Fruit fly (Drosophila melanogaster): Measurements from ENCODE around the gene Uxs.

Gene Uxs

dm6 chr3L:8197779-8198279 is 17.1 kb downstream of the Uxs start, which contains the start of the genes UbcE2M and Dhps (continued):
- no peak for TF ChIP-seq Trl (optimal IDR thresholded peaks at IDR 0.05)
- TF ChIP-seq Trl (GFP tag; optimal IDR thresholded peaks at IDR 0.05) = peak; percentile 31
- peak; percentile 16 for TF ChIP-seq CG17802 (tag; optimal IDR thresholded peaks at IDR 0.05)
- peak; percentile 78 for TF ChIP-seq CG4328 (GFP tag; optimal IDR thresholded peaks at IDR 0.05)
- TF ChIP-seq Ssrp (tag; optimal IDR thresholded peaks at IDR 0.05) = peak; percentile 80
- peak; percentile 19; the same call in 1 of the 2 replicates for TF ChIP-seq onecut (GFP tag; IDR thresholded peaks at IDR 0.05)
- peak; percentile 37; the same call in 1 of the 2 replicates for TF ChIP-seq vvl (GFP tag; IDR thresholded peaks at IDR 0.05)
- peak; percentile 53 for TF ChIP-seq nerfin-2 (GFP tag; IDR thresholded peaks at IDR 0.05; ENCODE audit: partially characterized antibody)
- TF ChIP-seq gcm2 (GFP tag; optimal IDR thresholded peaks at IDR 0.05) = no peak
- peak; percentile 66 for TF ChIP-seq tin (GFP tag; optimal IDR thresholded peaks at IDR 0.05)
- no peak for TF ChIP-seq CG8478 (optimal IDR thresholded peaks at IDR 0.05)
- TF ChIP-seq dan (GFP tag; IDR thresholded peaks at IDR 0.05) = no peak
- TF ChIP-seq CTCF (GFP tag; optimal IDR thresholded peaks at IDR 0.05) = no peak
- TF ChIP-seq Elba2 (GFP tag; optimal IDR thresholded peaks at IDR 0.05) = no peak
- TF ChIP-seq CG12299 (tag; optimal IDR thresholded peaks at IDR 0.05) = peak; percentile 72
- peak; percentile 64 for TF ChIP-seq hbn (GFP tag; IDR thresholded peaks at IDR 0.05; ENCODE audit: partially characterized antibody)
- TF ChIP-seq Hey (tag; optimal IDR thresholded peaks at IDR 0.05) = no peak
- peak; percentile 63 for TF ChIP-seq CG1602 (GFP tag; optimal IDR thresholded peaks at IDR 0.05)
- TF ChIP-seq NC2α (GFP tag; optimal IDR thresholded peaks at IDR 0.05) = no peak
- TF ChIP-seq CG1647 (GFP tag; optimal IDR thresholded peaks at IDR 0.05) = peak; percentile 9
- TF ChIP-seq dmrt11E (tag; optimal IDR thresholded peaks at IDR 0.05) = peak; percentile 76
- 0 out of 2 replicates have a peak, but pooled peaks have one; percentile 26 for TF ChIP-seq seq (GFP tag; IDR thresholded peaks at IDR 0.05)
- peak; percentile 48; the same call in 1 of the 2 replicates for TF ChIP-seq CG14014 (GFP tag; IDR thresholded peaks at IDR 0.05)
- TF ChIP-seq CG15696 (tag; optimal IDR thresholded peaks at IDR 0.05) = peak; percentile 76
- peak; percentile 74 for TF ChIP-seq CG32532 (GFP tag; IDR thresholded peaks at IDR 0.05)
- no peak for TF ChIP-seq Doc2 (GFP tag; IDR thresholded peaks at IDR 0.05)
- no peak for TF ChIP-seq CG12219 (GFP tag; optimal IDR thresholded peaks at IDR 0.05)
- TF ChIP-seq CG12942 (GFP tag; optimal IDR thresholded peaks at IDR 0.05) = peak; percentile 53
- TF ChIP-seq CG2129 (GFP tag; IDR thresholded peaks at IDR 0.05; ENCODE audit: partially characterized antibody) = peak; percentile 33
- peak; percentile 73 for TF ChIP-seq Max (GFP tag; optimal IDR thresholded peaks at IDR 0.05)
- peak; percentile 6; the same call in 1 of the 2 replicates for TF ChIP-seq chm (GFP tag; IDR thresholded peaks at IDR 0.05)
- peak; percentile 63; the same call in 2 of the 3 replicates for TF ChIP-seq CG7963 (GFP tag; IDR thresholded peaks at IDR 0.05; ENCODE audit: partially characterized antibody)
- no peak for TF ChIP-seq corto (GFP tag; optimal IDR thresholded peaks at IDR 0.05)
- TF ChIP-seq eve (GFP tag; optimal IDR thresholded peaks at IDR 0.05) = no peak
- no peak for TF ChIP-seq tna (GFP tag; IDR thresholded peaks at IDR 0.05; ENCODE audit: partially characterized antibody)
- peak; percentile 72 for TF ChIP-seq CG13296 (GFP tag; optimal IDR thresholded peaks at IDR 0.05)
- TF ChIP-seq H15 (GFP tag; IDR thresholded peaks at IDR 0.05) = peak; percentile 59; the same call in 1 of the 3 replicates
- peak; percentile 75 for TF ChIP-seq CG15514 (GFP tag; optimal IDR thresholded peaks at IDR 0.05)
- no peak for TF ChIP-seq HLHmδ (GFP tag; optimal IDR thresholded peaks at IDR 0.05)
- peak; percentile 95 for TF ChIP-seq CG10267 (tag; optimal IDR thresholded peaks at IDR 0.05)
- TF ChIP-seq CG9932 (GFP tag; IDR thresholded peaks at IDR 0.05) = peak; percentile 90
- TF ChIP-seq Eip74EF (GFP tag; optimal IDR thresholded peaks at IDR 0.05) = no peak
- no peak; the same call in none of the 2 replicates for TF ChIP-seq E2f1 (GFP tag; IDR thresholded peaks at IDR 0.05)
- TF ChIP-seq CG15073 (GFP tag; optimal IDR thresholded peaks at IDR 0.05) = no peak
- peak; percentile 56; the same call in 1 of the 2 replicates for TF ChIP-seq ranshi (GFP tag; IDR thresholded peaks at IDR 0.05)
- TF ChIP-seq CG13424 (tag; optimal IDR thresholded peaks at IDR 0.05) = peak; percentile 84
- no peak for TF ChIP-seq D19A (tag; optimal IDR thresholded peaks at IDR 0.05)
- peak; percentile 81 for TF ChIP-seq CG6272 (GFP tag; IDR thresholded peaks at IDR 0.05)
- peak; percentile 23 for TF ChIP-seq CG8281 (tag; optimal IDR thresholded peaks at IDR 0.05)
- peak; percentile 19 for TF ChIP-seq CG4854 (GFP tag; optimal IDR thresholded peaks at IDR 0.05)
- TF ChIP-seq CG9817 (tag; optimal IDR thresholded peaks at IDR 0.05) = peak; percentile 89

Measured in whole organism, embryonic.